Fruit fly (Drosophila melanogaster) S2 (cell line): ENCODE data around the gene CG7025.

Experiments used
- CG8478 ChIP-seq: fragments of >200 bp; optimal IDR thresholded peaks from 2 replicates; lab custom pipeline; 2018
- CTCF ChIP-seq, 2 experiments: fragments of >200 bp; optimal IDR thresholded peaks; 2 replicates each; lab custom pipeline; 2018

- TF ChIP-seq CG8478 (lab: Kevin White, UChicago) (no peak), CTCF (optimal IDR thresholded peaks at IDR 0.05; lab: Kevin White, UChicago) (no peak)
Measured at dm6 chr2L:7680298-7680697, 12.2 kb downstream of the CG7025 start.
